Worm (Caenorhabditis elegans): Measurements from ENCODE around the gene T05A7.6.

DNA sequence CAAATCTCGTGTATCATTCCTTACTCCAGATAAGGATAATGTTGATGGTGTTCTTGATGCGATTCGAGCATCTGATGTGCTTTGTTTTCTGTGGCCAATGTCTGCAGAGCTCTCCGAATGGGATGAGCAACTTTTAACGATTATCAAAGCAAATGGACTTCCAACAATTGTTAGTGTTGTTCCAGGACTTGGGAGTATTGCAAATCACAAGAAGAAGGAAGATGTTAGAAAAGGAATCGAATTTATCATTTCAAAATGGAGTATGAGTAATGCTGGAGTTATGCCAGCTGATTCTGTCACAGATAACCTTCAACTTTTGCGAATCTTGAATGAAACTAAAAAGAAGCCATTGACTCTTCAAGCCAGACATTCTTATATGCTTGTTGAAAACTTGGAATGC lies 39.2 kb upstream of the T05A7.6 start:
- TF ChIP-seq nhr-76 (tag; optimal IDR thresholded peaks at IDR 0.05): no peak
- no peak for TF ChIP-seq mep-1 (tag; optimal IDR thresholded peaks at IDR 0.05)
- no peak for TF ChIP-seq ceh-83 (GFP tag; optimal IDR thresholded peaks at IDR 0.05)
- no peak for TF ChIP-seq lin-13 (tag; optimal IDR thresholded peaks at IDR 0.05)
- TF ChIP-seq nhr-12 (tag; optimal IDR thresholded peaks at IDR 0.05): no peak
- TF ChIP-seq blmp-1 (tag; optimal IDR thresholded peaks at IDR 0.05): no peak

Measured in whole organism, mixed stage, embryonic.